Fruit fly (Drosophila melanogaster) whole organism, embryonic: ENCODE data around the gene CG15725.

Experiments
- CG10147 ChIP-seq: fragments of 200-800 bp; sonication (Bioruptor generic); optimal IDR thresholded peaks from 2 replicates; lab custom pipeline; 2019; ENCODE audit warnings: missing biosample characterization, mild to moderate bottlenecking, missing genetic modification characterization, moderate library complexity
- CG10462 ChIP-seq: fragments of 200-800 bp; sonication (Bioruptor generic); optimal IDR thresholded peaks from 2 replicates; lab custom pipeline; 2016; ENCODE audit warnings: missing biosample characterization, missing genetic modification characterization
- CG10654 ChIP-seq: fragments of 200-800 bp; sonication (Bioruptor generic); optimal IDR thresholded peaks from 2 replicates; lab custom pipeline; 2016; ENCODE audit warnings: missing biosample characterization, missing genetic modification characterization
- CG12769 ChIP-seq: fragments of 200-800 bp; sonication (Bioruptor generic); optimal IDR thresholded peaks from 2 replicates; lab custom pipeline; 2019; ENCODE audit warnings: missing biosample characterization, mild to moderate bottlenecking, missing genetic modification characterization, moderate library complexity
- CG14710 ChIP-seq: fragments of 200-800 bp; sonication (Bioruptor generic); optimal IDR thresholded peaks from 3 replicates; lab custom pipeline; 2019; ENCODE audit warnings: missing biosample characterization, mild to moderate bottlenecking, missing genetic modification characterization, moderate library complexity
- CG15011 ChIP-seq: fragments of 200-800 bp; sonication (Bioruptor generic); optimal IDR thresholded peaks from 3 replicates; lab custom pipeline; 2018; ENCODE audit warnings: missing biosample characterization, mild to moderate bottlenecking, missing genetic modification characterization
- CG1603 ChIP-seq: fragments of 200-800 bp; sonication (Bioruptor generic); optimal IDR thresholded peaks from 2 replicates; lab custom pipeline; 2019; ENCODE audit warnings: missing biosample characterization, mild to moderate bottlenecking, missing genetic modification characterization, moderate library complexity
- CG16815 ChIP-seq: fragments of 200-800 bp; sonication (Bioruptor generic); optimal IDR thresholded peaks from 3 replicates; lab custom pipeline; 2017; ENCODE audit warnings: missing biosample characterization, mild to moderate bottlenecking, missing genetic modification characterization
- CG17361 ChIP-seq: fragments of 200-800 bp; sonication (Bioruptor generic); IDR thresholded peaks from 3 replicates; pipeline ENCODE4 v1.3.6; 2022; ENCODE audit warnings: missing biosample characterization, missing genetic modification characterization
- CG17385 ChIP-seq: fragments of 200-800 bp; sonication (Bioruptor generic); optimal IDR thresholded peaks from 3 replicates; lab custom pipeline; 2018; ENCODE audit warnings: missing biosample characterization, mild to moderate bottlenecking, missing genetic modification characterization
- CG17568 ChIP-seq: fragments of 200-800 bp; sonication (Bioruptor generic); optimal IDR thresholded peaks from 2 replicates; lab custom pipeline; 2018; ENCODE audit warnings: missing biosample characterization, mild to moderate bottlenecking, missing genetic modification characterization, moderate library complexity
- CG1832 ChIP-seq: fragments of 200-800 bp; sonication (Bioruptor generic); optimal IDR thresholded peaks from 2 replicates; lab custom pipeline; 2017; ENCODE audit warnings: missing biosample characterization, mild to moderate bottlenecking, missing genetic modification characterization, inconsistent platforms
- CG2199 ChIP-seq: fragments of 200-800 bp; sonication (Bioruptor generic); IDR thresholded peaks from 3 replicates; pipeline ENCODE4 v1.3.6; 2022; ENCODE audit warnings: missing biosample characterization, missing genetic modification characterization
- CG2712 ChIP-seq: fragments of 200-800 bp; optimal IDR thresholded peaks from 3 replicates; lab custom pipeline; 2019; ENCODE audit warnings: missing biosample characterization, mild to moderate bottlenecking, missing genetic modification characterization, moderate library complexity
- CG4328 ChIP-seq: fragments of 200-800 bp; sonication (Bioruptor generic); optimal IDR thresholded peaks from 3 replicates; lab custom pipeline; 2017; ENCODE audit warnings: missing biosample characterization, missing genetic modification reagents, missing genetic modification characterization
- CG4360 ChIP-seq: fragments of 200-800 bp; sonication (Bioruptor generic); IDR thresholded peaks from 2 replicates; pipeline ENCODE4 v1.3.6; 2022; ENCODE audit warnings: missing biosample characterization, missing genetic modification characterization
- CG7271 ChIP-seq: fragments of 200-800 bp; sonication (Bioruptor generic); optimal IDR thresholded peaks from 2 replicates; lab custom pipeline; 2018; ENCODE audit warnings: missing biosample characterization, mild to moderate bottlenecking, missing genetic modification characterization, moderate library complexity
- CG7745 ChIP-seq: fragments of 200-800 bp; sonication (Bioruptor generic); optimal IDR thresholded peaks from 2 replicates; lab custom pipeline; 2018; ENCODE audit warnings: missing biosample characterization, mild to moderate bottlenecking, missing genetic modification characterization, moderate library complexity
- CG7786 ChIP-seq: fragments of 200-800 bp; sonication (Bioruptor generic); optimal IDR thresholded peaks from 2 replicates; lab custom pipeline; 2016; ENCODE audit warnings: missing biosample characterization, missing genetic modification characterization
- CG9437 ChIP-seq: fragments of 200-800 bp; sonication (Bioruptor generic); optimal IDR thresholded peaks from 2 replicates; lab custom pipeline; 2018; ENCODE audit warnings: missing biosample characterization, mild to moderate bottlenecking, missing genetic modification characterization
- CG9727 ChIP-seq: fragments of 200-800 bp; sonication (Bioruptor generic); optimal IDR thresholded peaks from 3 replicates; lab custom pipeline; 2017; ENCODE audit warnings: missing biosample characterization, mild to moderate bottlenecking, missing genetic modification characterization
- Dll ChIP-seq: fragments of 200-800 bp; sonication (Bioruptor generic); IDR thresholded peaks from 4 replicates; pipeline ENCODE4 v1.3.6; 2022; ENCODE audit warnings: missing biosample characterization, missing genetic modification characterization; ENCODE audit not compliant: partially characterized antibody
- Doc3 ChIP-seq: fragments of 200-800 bp; sonication (Bioruptor generic); IDR thresholded peaks from 3 replicates; pipeline ENCODE4 v1.3.6; 2022; ENCODE audit warnings: missing biosample characterization, missing genetic modification characterization; ENCODE audit not compliant: partially characterized antibody
- Med ChIP-seq: fragments of 200-800 bp; sonication (Bioruptor generic); peaks from one replicate; lab custom pipeline; 2016; ENCODE audit warnings: missing biosample characterization, missing genetic modification characterization, mild to moderate bottlenecking, inconsistent platforms, moderate library complexity
- Mes4 ChIP-seq: fragments of 200-800 bp; sonication (Bioruptor generic); optimal IDR thresholded peaks from 2 replicates; lab custom pipeline; 2016; ENCODE audit warnings: missing biosample characterization, missing genetic modification characterization
- Oli ChIP-seq: fragments of 200-800 bp; sonication (Bioruptor generic); optimal IDR thresholded peaks from 2 replicates; lab custom pipeline; 2018; ENCODE audit warnings: missing biosample characterization, mild to moderate bottlenecking, missing genetic modification characterization, moderate library complexity
- PHDP ChIP-seq: fragments of 200-800 bp; sonication (Bioruptor generic); optimal IDR thresholded peaks from 3 replicates; lab custom pipeline; 2018; ENCODE audit warnings: missing biosample characterization, mild to moderate bottlenecking, missing genetic modification characterization, moderate library complexity
- Pdp1 ChIP-seq, 2 experiments: fragments of 200-800 bp; sonication (Bioruptor generic); optimal IDR thresholded peaks; 3 replicates each; lab custom pipeline; 2016; ENCODE audit warnings: missing biosample characterization in 2 of 2, missing genetic modification characterization in 2 of 2, mild to moderate bottlenecking in 1 of 2, moderate library complexity in 1 of 2
- Sin3A ChIP-seq: fragments of >200 bp; optimal IDR thresholded peaks from 2 replicates; lab custom pipeline; 2018
- Sry-β ChIP-seq: fragments of 200-800 bp; sonication (Bioruptor generic); optimal IDR thresholded peaks from 2 replicates; lab custom pipeline; 2018; ENCODE audit warnings: missing biosample characterization, mild to moderate bottlenecking, missing genetic modification characterization, moderate library complexity
- Sry-δ ChIP-seq: fragments of 200-800 bp; sonication (Bioruptor generic); optimal IDR thresholded peaks from 2 replicates; lab custom pipeline; 2016; ENCODE audit warnings: missing biosample characterization, missing genetic modification characterization
- Ssrp ChIP-seq: fragments of 200-800 bp; sonication (Bioruptor generic); optimal IDR thresholded peaks from 2 replicates; lab custom pipeline; 2018; ENCODE audit warnings: missing biosample characterization, mild to moderate bottlenecking, missing genetic modification characterization, moderate library complexity
- al ChIP-seq: fragments of 200-800 bp; sonication (Bioruptor generic); IDR thresholded peaks from 2 replicates; pipeline ENCODE4 v1.3.6; 2022; ENCODE audit warnings: missing biosample characterization, missing genetic modification characterization
- aop ChIP-seq: fragments of 200-800 bp; sonication (Bioruptor generic); IDR thresholded peaks from 2 replicates; pipeline ENCODE4 v1.3.6; 2022; ENCODE audit warnings: missing biosample characterization, missing genetic modification characterization
- chm ChIP-seq: fragments of 200-800 bp; sonication (Bioruptor generic); IDR thresholded peaks from 2 replicates; pipeline ENCODE4 v1.3.6; 2022; ENCODE audit warnings: missing biosample characterization, missing genetic modification characterization
- ci ChIP-seq: fragments of 200-800 bp; sonication (Bioruptor generic); IDR thresholded peaks from 3 replicates; pipeline ENCODE4 v1.3.6; 2022; ENCODE audit warnings: missing biosample characterization, missing genetic modification characterization
- da ChIP-seq: fragments of 200-800 bp; sonication (Bioruptor generic); optimal IDR thresholded peaks from 2 replicates; lab custom pipeline; 2016; ENCODE audit warnings: missing biosample characterization, missing genetic modification characterization
- eve ChIP-seq, 2 experiments: fragments of >200 bp; optimal IDR thresholded peaks; 2 replicates each; lab custom pipeline; 2017; ENCODE audit warnings: missing biosample characterization in 2 of 2, missing genetic modification characterization in 2 of 2
- fd96Cb ChIP-seq: fragments of 200-800 bp; sonication (Bioruptor generic); optimal IDR thresholded peaks from 2 replicates; lab custom pipeline; 2018; ENCODE audit warnings: missing biosample characterization, mild to moderate bottlenecking, missing genetic modification characterization, moderate library complexity
- fu2 ChIP-seq: fragments of 200-800 bp; sonication (Bioruptor generic); optimal IDR thresholded peaks from 2 replicates; lab custom pipeline; 2016; ENCODE audit warnings: missing biosample characterization, missing genetic modification characterization
- gfzf ChIP-seq: fragments of 200-800 bp; sonication (Bioruptor generic); optimal IDR thresholded peaks from 2 replicates; lab custom pipeline; 2016; ENCODE audit warnings: missing biosample characterization, mild to moderate bottlenecking, missing genetic modification characterization, moderate library complexity
- ind ChIP-seq: fragments of 200-800 bp; sonication (Bioruptor generic); optimal IDR thresholded peaks from 3 replicates; lab custom pipeline; 2016; ENCODE audit warnings: missing biosample characterization, missing genetic modification characterization
- klu ChIP-seq: fragments of 200-800 bp; sonication (Bioruptor generic); IDR thresholded peaks from 2 replicates; pipeline ENCODE4 v1.3.6; 2022; ENCODE audit warnings: missing biosample characterization, missing genetic modification characterization
- nerfin-1 ChIP-seq: fragments of 200-800 bp; sonication (Bioruptor generic); optimal IDR thresholded peaks from 3 replicates; lab custom pipeline; 2019; ENCODE audit warnings: missing biosample characterization, mild to moderate bottlenecking, missing genetic modification characterization, moderate library complexity
- pita ChIP-seq: fragments of 200-800 bp; sonication (Bioruptor generic); optimal IDR thresholded peaks from 2 replicates; lab custom pipeline; 2017; ENCODE audit warnings: missing biosample characterization, mild to moderate bottlenecking, missing genetic modification characterization
- prd ChIP-seq, 3 experiments: fragments of >200 bp in 2 of 3; fragments of 200-800 bp in 1 of 3; sonication (Bioruptor generic) in 1 of 3; optimal IDR thresholded peaks in 2 of 3; IDR thresholded peaks in 1 of 3; 2 replicates in 2 of 3; 3 replicates in 1 of 3; pipeline versions ENCODE4 v1.3.6 to Lab custom; 2017 to 2022; ENCODE audit warnings: missing biosample characterization in 1 of 3, missing genetic modification characterization in 1 of 3
- ranshi ChIP-seq: fragments of 200-800 bp; sonication (Bioruptor generic); IDR thresholded peaks from 2 replicates; pipeline ENCODE4 v1.3.6; 2022; ENCODE audit warnings: missing biosample characterization, missing genetic modification characterization
- sc ChIP-seq, 3 experiments: fragments of >200 bp in 2 of 3; fragments of 200-800 bp in 1 of 3; sonication (Bioruptor generic) in 1 of 3; optimal IDR thresholded peaks; 2 replicates in 2 of 3; 3 replicates in 1 of 3; lab custom pipeline; 2017; ENCODE audit warnings: mild to moderate bottlenecking in 1 of 3, missing biosample characterization in 1 of 3, missing genetic modification characterization in 1 of 3, missing genetic modification reagents in 1 of 3
- unc-4 ChIP-seq: fragments of 200-800 bp; sonication (Bioruptor generic); IDR thresholded peaks from 2 replicates; pipeline ENCODE4 v1.3.6; 2022; ENCODE audit warnings: missing biosample characterization, missing genetic modification characterization; ENCODE audit not compliant: partially characterized antibody

The CG15725 gene

DNA sequence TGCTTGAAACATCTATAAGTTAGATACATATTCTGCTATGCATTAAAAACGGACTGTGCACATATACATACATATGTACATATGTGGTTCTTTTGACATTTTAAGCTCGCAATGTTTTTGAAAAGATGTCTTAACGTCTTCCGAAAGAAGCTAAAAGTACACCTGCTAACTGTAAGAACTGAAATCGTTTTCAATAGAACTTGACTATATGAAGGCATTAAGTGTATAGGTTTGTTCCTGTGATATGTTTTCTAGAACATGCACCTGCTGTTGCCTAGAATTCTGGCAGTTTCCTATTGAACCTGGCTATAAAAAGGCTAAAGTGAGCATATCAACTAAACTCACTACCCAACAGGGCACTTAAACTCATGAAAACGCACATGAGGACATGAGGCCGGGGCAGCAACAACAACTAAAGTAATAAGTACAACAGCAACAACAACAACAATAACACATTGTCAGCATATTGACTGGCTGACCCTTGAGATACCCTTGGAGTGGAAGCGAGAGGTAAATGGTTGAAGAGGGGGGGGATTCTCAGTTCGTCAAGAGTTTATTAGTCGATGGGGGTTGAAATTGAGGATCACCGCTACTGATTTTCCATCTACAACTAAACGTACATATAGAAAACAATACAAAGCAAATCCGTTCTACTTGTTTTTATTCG lies 41.4 kb upstream of the CG15725 start (continued):
- peak; percentile 36 for TF ChIP-seq Med
- TF ChIP-seq CG9437: no peak
- no peak for TF ChIP-seq ranshi
- TF ChIP-seq prd (optimal IDR thresholded peaks at IDR 0.05; lab: Kevin White, UChicago): no peak
- TF ChIP-seq prd (GFP tag; IDR thresholded peaks at IDR 0.05; lab: Robert Waterston, UW): no peak
- no peak for TF ChIP-seq Pdp1 (GFP tag; optimal IDR thresholded peaks at IDR 0.05; lab: Kevin White, UChicago)
- TF ChIP-seq Dll (GFP tag; lab: Robert Waterston, UW): no peak
- no peak for TF ChIP-seq fu2 (GFP tag; lab: Kevin White, UChicago)
- no peak for TF ChIP-seq fd96Cb (tag; lab: Kevin White, UChicago)
- no peak for TF ChIP-seq Mes4 (GFP tag; lab: Kevin White, UChicago)
- no peak for TF ChIP-seq gfzf (GFP tag; lab: Kevin White, UChicago)
- TF ChIP-seq Oli: no peak
- no peak for TF ChIP-seq CG17361 (GFP tag; lab: Robert Waterston, UW)
- TF ChIP-seq Doc3: no peak
- TF ChIP-seq CG1603 (tag; lab: Kevin White, UChicago): no peak
- no peak for TF ChIP-seq CG10654
- no peak for TF ChIP-seq unc-4
- TF ChIP-seq sc (optimal IDR thresholded peaks at IDR 0.05; lab: Kevin White, UChicago): no peak
- no peak for TF ChIP-seq sc (GFP tag; optimal IDR thresholded peaks at IDR 0.05; lab: Kevin White, UChicago)
- TF ChIP-seq Sry-δ: no peak
- TF ChIP-seq CG2199 (GFP tag; lab: Robert Waterston, UW): 0 out of 3 replicates have a peak, but pooled peaks have one; percentile 55
- TF ChIP-seq PHDP (tag; lab: Kevin White, UChicago): no peak
- no peak for TF ChIP-seq Sin3A (lab: Kevin White, UChicago)
- TF ChIP-seq CG16815 (GFP tag; lab: Kevin White, UChicago): no peak
- TF ChIP-seq ci (GFP tag; lab: Robert Waterston, UW): no peak
- TF ChIP-seq CG17385 (GFP tag; lab: Kevin White, UChicago): no peak
- TF ChIP-seq eve (GFP tag; optimal IDR thresholded peaks at IDR 0.05; lab: Kevin White, UChicago): peak in 1 of 2 experiments; percentile 49
- TF ChIP-seq pita (GFP tag; lab: Kevin White, UChicago): no peak
- TF ChIP-seq CG2712 (tag; lab: Kevin White, UChicago): no peak
- no peak for TF ChIP-seq CG17568 (GFP tag; lab: Kevin White, UChicago)
- no peak for TF ChIP-seq al (GFP tag; lab: Robert Waterston, UW)
- TF ChIP-seq CG9727 (GFP tag; lab: Kevin White, UChicago): no peak
- TF ChIP-seq Ssrp: no peak
- no peak for TF ChIP-seq CG12769
- TF ChIP-seq aop (GFP tag; lab: Robert Waterston, UW): no peak
- no peak for TF ChIP-seq CG1832
- TF ChIP-seq chm (GFP tag; lab: Robert Waterston, UW): no peak
- TF ChIP-seq klu (GFP tag; lab: Robert Waterston, UW): no peak
- no peak for TF ChIP-seq CG10147 (GFP tag; lab: Kevin White, UChicago)
- no peak for TF ChIP-seq ind (GFP tag; lab: Kevin White, UChicago)
- no peak for TF ChIP-seq da (GFP tag; lab: Kevin White, UChicago)
- TF ChIP-seq CG15011 (GFP tag; lab: Kevin White, UChicago): no peak
- TF ChIP-seq CG4360 (GFP tag; lab: Robert Waterston, UW): peak; percentile 97
- peak; percentile 85 for TF ChIP-seq Sry-β
- TF ChIP-seq CG7271 (tag; lab: Kevin White, UChicago): no peak
- TF ChIP-seq CG14710 (tag; lab: Kevin White, UChicago): no peak
- no peak for TF ChIP-seq CG10462 (GFP tag; lab: Kevin White, UChicago)
- TF ChIP-seq CG7786 (GFP tag; lab: Kevin White, UChicago): no peak
- TF ChIP-seq CG7745 (tag; lab: Kevin White, UChicago): no peak
- no peak for TF ChIP-seq CG4328
- TF ChIP-seq nerfin-1: no peak
